Worm (Caenorhabditis elegans): ENCODE measurements around the gene rsp-4.

- TF ChIP-seq W03F9.2 (tag; optimal IDR thresholded peaks at IDR 0.05): no peak
- TF ChIP-seq dao-5 (tag; optimal IDR thresholded peaks at IDR 0.05): no peak
These were observed 1.4 kb downstream of the rsp-4 start, which contains the start of gene ccpp-6 for ce11 chrII:5387217-5387616.
